Fruit fly (Drosophila melanogaster) whole organism, embryonic: Measurements from ENCODE around the gene pot.

Experiments
- CG12071 ChIP-seq: fragments of 200-800 bp; sonication (Bioruptor generic); optimal IDR thresholded peaks from 3 replicates; lab custom pipeline; 2018; ENCODE audit warnings: missing biosample characterization, mild to moderate bottlenecking, missing genetic modification characterization
- CG15601 ChIP-seq: fragments of 200-800 bp; sonication (Bioruptor generic); optimal IDR thresholded peaks from 3 replicates; lab custom pipeline; 2019; ENCODE audit warnings: missing biosample characterization, mild to moderate bottlenecking, missing genetic modification characterization, moderate library complexity
- CG1647 ChIP-seq: fragments of 200-800 bp; sonication (Bioruptor generic); optimal IDR thresholded peaks from 3 replicates; lab custom pipeline; 2016; ENCODE audit warnings: missing biosample characterization, missing genetic modification characterization
- CG16863 ChIP-seq: fragments of 200-800 bp; sonication (Bioruptor generic); optimal IDR thresholded peaks from 3 replicates; lab custom pipeline; 2016; ENCODE audit warnings: missing biosample characterization, missing genetic modification characterization
- CG17385 ChIP-seq: fragments of 200-800 bp; sonication (Bioruptor generic); optimal IDR thresholded peaks from 3 replicates; lab custom pipeline; 2018; ENCODE audit warnings: missing biosample characterization, mild to moderate bottlenecking, missing genetic modification characterization
- CG17568 ChIP-seq: fragments of 200-800 bp; sonication (Bioruptor generic); optimal IDR thresholded peaks from 2 replicates; lab custom pipeline; 2018; ENCODE audit warnings: missing biosample characterization, mild to moderate bottlenecking, missing genetic modification characterization, moderate library complexity
- CG2712 ChIP-seq: fragments of 200-800 bp; optimal IDR thresholded peaks from 3 replicates; lab custom pipeline; 2019; ENCODE audit warnings: missing biosample characterization, mild to moderate bottlenecking, missing genetic modification characterization, moderate library complexity
- CG30020 ChIP-seq: fragments of 200-800 bp; optimal IDR thresholded peaks from 2 replicates; lab custom pipeline; 2019; ENCODE audit warnings: missing biosample characterization, mild to moderate bottlenecking, missing genetic modification characterization, moderate library complexity
- CG4328 ChIP-seq: fragments of 200-800 bp; sonication (Bioruptor generic); optimal IDR thresholded peaks from 3 replicates; lab custom pipeline; 2017; ENCODE audit warnings: missing biosample characterization, missing genetic modification reagents, missing genetic modification characterization
- CG4617 ChIP-seq: fragments of 200-800 bp; sonication (Bioruptor generic); optimal IDR thresholded peaks from 3 replicates; lab custom pipeline; 2016; ENCODE audit warnings: missing biosample characterization, missing genetic modification characterization, borderline replicate concordance
- CG6791 ChIP-seq: fragments of 200-800 bp; sonication (Bioruptor generic); IDR thresholded peaks from 3 replicates; pipeline ENCODE4 v1.3.6; 2022; ENCODE audit warnings: missing biosample characterization, missing genetic modification characterization; ENCODE audit not compliant: partially characterized antibody
- CG8924 ChIP-seq: fragments of 200-800 bp; optimal IDR thresholded peaks from 3 replicates; lab custom pipeline; 2019; ENCODE audit warnings: missing biosample characterization, mild to moderate bottlenecking, missing genetic modification characterization, moderate library complexity
- CG9932 ChIP-seq: fragments of 200-800 bp; sonication (Bioruptor generic); IDR thresholded peaks from 2 replicates; pipeline ENCODE4 v1.3.6; 2022; ENCODE audit warnings: missing biosample characterization, missing genetic modification characterization
- CHES-1-like ChIP-seq: fragments of 200-800 bp; sonication (Bioruptor generic); optimal IDR thresholded peaks from 2 replicates; lab custom pipeline; 2016; ENCODE audit warnings: missing biosample characterization, missing genetic modification characterization
- Dad ChIP-seq: fragments of 200-800 bp; sonication (Bioruptor generic); optimal IDR thresholded peaks from 3 replicates; lab custom pipeline; 2016; ENCODE audit warnings: missing biosample characterization, missing genetic modification characterization
- Fer1 ChIP-seq: fragments of 200-800 bp; sonication (Bioruptor generic); optimal IDR thresholded peaks from 2 replicates; lab custom pipeline; 2017; ENCODE audit warnings: missing biosample characterization, mild to moderate bottlenecking, missing genetic modification characterization
- HmgD ChIP-seq: fragments of 200-800 bp; sonication (Bioruptor generic); optimal IDR thresholded peaks from 3 replicates; lab custom pipeline; 2016; ENCODE audit warnings: missing biosample characterization, missing genetic modification characterization
- Hmr ChIP-seq: fragments of 200-800 bp; sonication (Bioruptor generic); optimal IDR thresholded peaks from 3 replicates; lab custom pipeline; 2017; ENCODE audit warnings: mild to moderate bottlenecking, missing biosample characterization, missing genetic modification reagents, missing genetic modification characterization
- Hr51 ChIP-seq, 2 experiments: fragments of 200-800 bp; sonication (Bioruptor generic); optimal IDR thresholded peaks; 2 replicates in 1 of 2; 3 replicates in 1 of 2; lab custom pipeline; 2016 to 2018; ENCODE audit warnings: missing biosample characterization in 2 of 2, missing genetic modification characterization in 2 of 2, mild to moderate bottlenecking in 1 of 2, moderate library complexity in 1 of 2
- Meics ChIP-seq: fragments of 200-800 bp; sonication (Bioruptor generic); optimal IDR thresholded peaks from 2 replicates; lab custom pipeline; 2017; ENCODE audit warnings: missing biosample characterization, mild to moderate bottlenecking, missing genetic modification characterization
- Nf-YB ChIP-seq: fragments of 200-800 bp; sonication (Bioruptor generic); optimal IDR thresholded peaks from 3 replicates; lab custom pipeline; 2019; ENCODE audit warnings: missing biosample characterization, mild to moderate bottlenecking, missing genetic modification characterization, moderate library complexity
- NfI ChIP-seq: fragments of 200-800 bp; sonication (Bioruptor generic); optimal IDR thresholded peaks from 3 replicates; lab custom pipeline; 2018; ENCODE audit warnings: missing biosample characterization, mild to moderate bottlenecking, missing genetic modification characterization, moderate library complexity
- Rfx ChIP-seq: fragments of 200-800 bp; sonication (Bioruptor generic); IDR thresholded peaks from 2 replicates; pipeline ENCODE4 v1.3.6; 2022; ENCODE audit warnings: missing biosample characterization, missing genetic modification characterization
- Sry-δ ChIP-seq: fragments of 200-800 bp; sonication (Bioruptor generic); optimal IDR thresholded peaks from 2 replicates; lab custom pipeline; 2016; ENCODE audit warnings: missing biosample characterization, missing genetic modification characterization
- al ChIP-seq: fragments of 200-800 bp; sonication (Bioruptor generic); IDR thresholded peaks from 2 replicates; pipeline ENCODE4 v1.3.6; 2022; ENCODE audit warnings: missing biosample characterization, missing genetic modification characterization
- caup ChIP-seq: fragments of 200-800 bp; sonication (Bioruptor generic); optimal IDR thresholded peaks from 3 replicates; lab custom pipeline; 2017; ENCODE audit warnings: missing biosample characterization, mild to moderate bottlenecking, missing genetic modification characterization, moderate library complexity; ENCODE audit not compliant: severe bottlenecking
- chinmo ChIP-seq: fragments of 200-800 bp; sonication (Bioruptor generic); IDR thresholded peaks from 4 replicates; pipeline ENCODE4 v1.3.6; 2022; ENCODE audit warnings: missing biosample characterization, missing genetic modification characterization; ENCODE audit not compliant: partially characterized antibody
- chn ChIP-seq: fragments of 200-800 bp; sonication (Bioruptor generic); optimal IDR thresholded peaks from 2 replicates; lab custom pipeline; 2016; ENCODE audit warnings: missing biosample characterization, missing genetic modification characterization
- crc ChIP-seq: fragments of 200-800 bp; sonication (Bioruptor generic); optimal IDR thresholded peaks from 2 replicates; lab custom pipeline; 2016; ENCODE audit warnings: missing biosample characterization, missing genetic modification characterization
- da ChIP-seq: fragments of 200-800 bp; sonication (Bioruptor generic); optimal IDR thresholded peaks from 2 replicates; lab custom pipeline; 2016; ENCODE audit warnings: missing biosample characterization, missing genetic modification characterization
- ems ChIP-seq: fragments of 200-800 bp; sonication (Bioruptor generic); optimal IDR thresholded peaks from 3 replicates; lab custom pipeline; 2016; ENCODE audit warnings: missing biosample characterization, missing genetic modification characterization
- ftz-f1 ChIP-seq: fragments of 200-800 bp; sonication (Bioruptor generic); optimal IDR thresholded peaks from 2 replicates; lab custom pipeline; 2016; ENCODE audit warnings: missing biosample characterization, missing genetic modification characterization
- jumu ChIP-seq: fragments of 200-800 bp; sonication (Bioruptor generic); optimal IDR thresholded peaks from 3 replicates; lab custom pipeline; 2016; ENCODE audit warnings: missing biosample characterization, missing genetic modification characterization
- kni ChIP-seq: fragments of 200-800 bp; sonication (Bioruptor generic); optimal IDR thresholded peaks from 3 replicates; lab custom pipeline; 2017; ENCODE audit warnings: mild to moderate bottlenecking, missing biosample characterization, missing genetic modification reagents, missing genetic modification characterization
- lab ChIP-seq: fragments of 200-800 bp; sonication (Bioruptor generic); optimal IDR thresholded peaks from 3 replicates; lab custom pipeline; 2017; ENCODE audit warnings: missing biosample characterization, missing genetic modification characterization, mild to moderate bottlenecking, moderate library complexity, missing genetic modification reagents
- mirr ChIP-seq: fragments of 200-800 bp; sonication (Bioruptor generic); optimal IDR thresholded peaks from 3 replicates; lab custom pipeline; 2018; ENCODE audit warnings: missing biosample characterization, mild to moderate bottlenecking, missing genetic modification characterization
- sens ChIP-seq: fragments of 200-800 bp; sonication (Bioruptor generic); peaks from one replicate; lab custom pipeline; 2016; ENCODE audit warnings: missing biosample characterization, missing genetic modification characterization
- seq ChIP-seq: fragments of 200-800 bp; sonication (Bioruptor generic); IDR thresholded peaks from 2 replicates; pipeline ENCODE4 v1.3.6; 2022; ENCODE audit warnings: missing biosample characterization, missing genetic modification characterization
- slp2 ChIP-seq: fragments of 200-800 bp; sonication (Bioruptor generic); optimal IDR thresholded peaks from 2 replicates; lab custom pipeline; 2016; ENCODE audit warnings: missing biosample characterization, missing genetic modification characterization
- so ChIP-seq: fragments of 200-800 bp; sonication (Bioruptor generic); IDR thresholded peaks from 3 replicates; pipeline ENCODE4 v1.3.6; 2022; ENCODE audit warnings: missing biosample characterization, missing genetic modification characterization
- tgo ChIP-seq: fragments of 200-800 bp; sonication (Bioruptor generic); IDR thresholded peaks from 3 replicates; pipeline ENCODE4 v1.3.6; 2022; ENCODE audit warnings: missing biosample characterization, missing genetic modification characterization
- twi ChIP-seq: fragments of 200-800 bp; optimal IDR thresholded peaks from 2 replicates; lab custom pipeline; 2019; ENCODE audit warnings: missing biosample characterization, mild to moderate bottlenecking, missing genetic modification characterization, moderate library complexity
- unpg ChIP-seq: fragments of 200-800 bp; sonication (Bioruptor generic); optimal IDR thresholded peaks from 3 replicates; lab custom pipeline; 2018; ENCODE audit warnings: missing biosample characterization, mild to moderate bottlenecking, missing genetic modification characterization, moderate library complexity
- vvl ChIP-seq: fragments of 200-800 bp; sonication (Bioruptor generic); IDR thresholded peaks from 2 replicates; pipeline ENCODE4 v1.3.6; 2022; ENCODE audit warnings: missing biosample characterization, missing genetic modification characterization
- wor ChIP-seq: fragments of 200-800 bp; sonication (Bioruptor generic); IDR thresholded peaks from 2 replicates; pipeline ENCODE4 v1.3.6; 2022; ENCODE audit warnings: missing biosample characterization, missing genetic modification characterization
- zen2 ChIP-seq: fragments of 200-800 bp; sonication (Bioruptor generic); IDR thresholded peaks from 3 replicates; pipeline ENCODE4 v1.3.6; 2022; ENCODE audit warnings: missing biosample characterization, missing genetic modification characterization; ENCODE audit not compliant: partially characterized antibody
- zfh1 ChIP-seq: fragments of 200-800 bp; sonication (Bioruptor generic); IDR thresholded peaks from 3 replicates; pipeline ENCODE4 v1.3.6; 2022; ENCODE audit warnings: missing biosample characterization, missing genetic modification characterization

Gene pot

dm6 chrX:11886976-11887375, 30.1 kb downstream of the pot start, which contains the start of the genes CG10353 and SelG (continued):
- TF ChIP-seq Meics (GFP tag; lab: Kevin White, UChicago), result peak; percentile 8
- no peak for TF ChIP-seq wor (GFP tag; lab: Robert Waterston, UW)
- no peak for TF ChIP-seq CG4328 (GFP tag; lab: Kevin White, UChicago)
- peak; percentile 26 for TF ChIP-seq CG17385 (GFP tag; lab: Kevin White, UChicago)
- peak; percentile 87 for TF ChIP-seq CG6791 (GFP tag; lab: Robert Waterston, UW)
- TF ChIP-seq chn (GFP tag; lab: Kevin White, UChicago), result peak; percentile 30
- TF ChIP-seq Sry-δ, result peak; percentile 95
- TF ChIP-seq CG4617, result peak; percentile 71
- TF ChIP-seq NfI (GFP tag; lab: Kevin White, UChicago), result peak; percentile 26
- TF ChIP-seq so, result no peak
- no peak for TF ChIP-seq al
- no peak for TF ChIP-seq CG17568
- TF ChIP-seq CG2712 (tag; lab: Kevin White, UChicago), result peak; percentile 61
- no peak for TF ChIP-seq Nf-YB (GFP tag; lab: Kevin White, UChicago)
- TF ChIP-seq HmgD, result peak; percentile 53
- no peak for TF ChIP-seq kni (GFP tag; lab: Kevin White, UChicago)
- TF ChIP-seq Dad (GFP tag; lab: Kevin White, UChicago), result peak; percentile 60
- TF ChIP-seq sens (GFP tag; lab: Kevin White, UChicago), result peak; percentile 85
- peak; percentile 20; the same call in 1 of the 3 replicates for TF ChIP-seq tgo (GFP tag; lab: Robert Waterston, UW)
- TF ChIP-seq Rfx (GFP tag; lab: Robert Waterston, UW), result peak; percentile 59
- TF ChIP-seq CG1647 (GFP tag; lab: Kevin White, UChicago), result peak; percentile 38
- peak; percentile 28 for TF ChIP-seq CG30020
- peak; percentile 32 for TF ChIP-seq caup (GFP tag; lab: Kevin White, UChicago)
- TF ChIP-seq unpg (GFP tag; lab: Kevin White, UChicago), result peak; percentile 14
- TF ChIP-seq CG9932 (GFP tag; lab: Robert Waterston, UW), result peak; percentile 67
- no peak for TF ChIP-seq seq
- TF ChIP-seq slp2 (GFP tag; lab: Kevin White, UChicago), result no peak
- peak; percentile 61 for TF ChIP-seq ftz-f1 (GFP tag; lab: Kevin White, UChicago)
- TF ChIP-seq da (GFP tag; lab: Kevin White, UChicago), result no peak
- TF ChIP-seq Hmr (GFP tag; lab: Kevin White, UChicago), result peak; percentile 32
- TF ChIP-seq zen2 (GFP tag; lab: Robert Waterston, UW), result peak; percentile 90
- TF ChIP-seq jumu (GFP tag; lab: Kevin White, UChicago), result peak; percentile 36
- no peak for TF ChIP-seq crc (GFP tag; lab: Kevin White, UChicago)
- no peak for TF ChIP-seq CG12071 (GFP tag; lab: Kevin White, UChicago)
- peak; percentile 4 for TF ChIP-seq twi (tag; lab: Kevin White, UChicago)
- TF ChIP-seq zfh1, result peak; percentile 42; the same call in 1 of the 3 replicates
- peak; percentile 35 for TF ChIP-seq ems (GFP tag; lab: Kevin White, UChicago)
- TF ChIP-seq CG8924 (tag; lab: Kevin White, UChicago), result peak; percentile 43
- TF ChIP-seq CG15601, result peak; percentile 47
- TF ChIP-seq mirr (GFP tag; lab: Kevin White, UChicago), result peak; percentile 59
- TF ChIP-seq CG16863 (GFP tag; lab: Kevin White, UChicago), result peak; percentile 10
- peak; percentile 74; the same call in 2 of the 4 replicates for TF ChIP-seq chinmo (GFP tag; lab: Robert Waterston, UW)
- peak; percentile 44 for TF ChIP-seq Fer1 (GFP tag; lab: Kevin White, UChicago)
- peak; percentile 64 for TF ChIP-seq vvl (GFP tag; lab: Robert Waterston, UW)
- peak in 1 of 2 experiments; percentile 57 for TF ChIP-seq Hr51 (GFP tag; optimal IDR thresholded peaks at IDR 0.05; lab: Kevin White, UChicago)
- TF ChIP-seq lab, result peak; percentile 51
- TF ChIP-seq CHES-1-like (GFP tag; lab: Kevin White, UChicago), result peak; percentile 70
